Fruit fly (Drosophila melanogaster) whole organism, embryonic: ENCODE measurements around the gene Ts.

Experiments
- Aef1 ChIP-seq: fragments of 200-800 bp; sonication (Bioruptor generic); IDR thresholded peaks from 3 replicates; pipeline ENCODE4 v1.3.6; 2022; ENCODE audit warnings: missing biosample characterization, missing genetic modification characterization
- Blimp-1 ChIP-seq: fragments of 200-800 bp; sonication (Bioruptor generic); optimal IDR thresholded peaks from 3 replicates; lab custom pipeline; 2018; ENCODE audit warnings: missing biosample characterization, missing genetic modification characterization, mild to moderate bottlenecking, moderate library complexity, missing genetic modification reagents
- C15 ChIP-seq: fragments of 200-800 bp; sonication (Bioruptor generic); IDR thresholded peaks from 3 replicates; pipeline ENCODE4 v1.3.6; 2022; ENCODE audit warnings: missing biosample characterization, missing genetic modification characterization
- CG10267 ChIP-seq: fragments of 200-800 bp; sonication (Bioruptor generic); optimal IDR thresholded peaks from 2 replicates; lab custom pipeline; 2018; ENCODE audit warnings: missing biosample characterization, mild to moderate bottlenecking, missing genetic modification characterization, moderate library complexity
- CG14860 ChIP-seq: fragments of 200-800 bp; sonication (Bioruptor generic); IDR thresholded peaks from 3 replicates; pipeline ENCODE4 v1.3.6; 2022; ENCODE audit warnings: missing biosample characterization, missing genetic modification characterization; ENCODE audit not compliant: partially characterized antibody
- CG1602 ChIP-seq: fragments of 200-800 bp; sonication (Bioruptor generic); optimal IDR thresholded peaks from 3 replicates; lab custom pipeline; 2016; ENCODE audit warnings: missing biosample characterization, missing genetic modification characterization
- CG17829 ChIP-seq: fragments of 200-800 bp; optimal IDR thresholded peaks from 2 replicates; lab custom pipeline; 2019; ENCODE audit warnings: missing biosample characterization, mild to moderate bottlenecking, missing genetic modification characterization, moderate library complexity
- CG2120 ChIP-seq: fragments of 200-800 bp; sonication (Bioruptor generic); optimal IDR thresholded peaks from 3 replicates; lab custom pipeline; 2016; ENCODE audit warnings: missing biosample characterization, missing genetic modification characterization
- CG30020 ChIP-seq: fragments of 200-800 bp; optimal IDR thresholded peaks from 2 replicates; lab custom pipeline; 2019; ENCODE audit warnings: missing biosample characterization, mild to moderate bottlenecking, missing genetic modification characterization, moderate library complexity
- CG33213 ChIP-seq: fragments of 200-800 bp; sonication (Bioruptor generic); optimal IDR thresholded peaks from 3 replicates; lab custom pipeline; 2016; ENCODE audit warnings: missing biosample characterization, missing genetic modification characterization
- CG33557 ChIP-seq: fragments of 200-800 bp; sonication (Bioruptor generic); optimal IDR thresholded peaks from 2 replicates; lab custom pipeline; 2019; ENCODE audit warnings: missing biosample characterization, mild to moderate bottlenecking, missing genetic modification characterization, moderate library complexity
- CG7963 ChIP-seq: fragments of 200-800 bp; sonication (Bioruptor generic); IDR thresholded peaks from 3 replicates; pipeline ENCODE4 v1.3.6; 2022; ENCODE audit warnings: missing biosample characterization, missing genetic modification characterization; ENCODE audit not compliant: partially characterized antibody
- CG9817 ChIP-seq: fragments of 200-800 bp; sonication (Bioruptor generic); optimal IDR thresholded peaks from 2 replicates; lab custom pipeline; 2018; ENCODE audit warnings: missing biosample characterization, mild to moderate bottlenecking, missing genetic modification characterization, moderate library complexity
- Dbx ChIP-seq: fragments of 200-800 bp; sonication (Bioruptor generic); IDR thresholded peaks from 3 replicates; pipeline ENCODE4 v1.3.6; 2022; ENCODE audit warnings: missing biosample characterization, missing genetic modification characterization
- Doc3 ChIP-seq: fragments of 200-800 bp; sonication (Bioruptor generic); IDR thresholded peaks from 3 replicates; pipeline ENCODE4 v1.3.6; 2022; ENCODE audit warnings: missing biosample characterization, missing genetic modification characterization; ENCODE audit not compliant: partially characterized antibody
- Dref ChIP-seq: fragments of 200-800 bp; sonication (Bioruptor generic); IDR thresholded peaks from 2 replicates; pipeline ENCODE4 v1.3.6; 2022; ENCODE audit warnings: missing biosample characterization, missing genetic modification characterization
- Eip74EF ChIP-seq, 2 experiments: fragments of 200-800 bp in 1 of 2; fragments of >200 bp in 1 of 2; sonication (Bioruptor generic) in 1 of 2; optimal IDR thresholded peaks; 2 replicates each; lab custom pipeline; 2017 to 2019; ENCODE audit warnings: missing biosample characterization in 2 of 2, missing genetic modification characterization in 2 of 2, mild to moderate bottlenecking in 1 of 2, moderate library complexity in 1 of 2
- Elba2 ChIP-seq: fragments of 200-800 bp; sonication (Bioruptor generic); optimal IDR thresholded peaks from 3 replicates; lab custom pipeline; 2016; ENCODE audit warnings: missing biosample characterization, missing genetic modification characterization
- Hr78 ChIP-seq, 2 experiments: fragments of 200-800 bp in 1 of 2; fragments of >200 bp in 1 of 2; sonication (Bioruptor generic) in 1 of 2; optimal IDR thresholded peaks; 2 replicates each; lab custom pipeline; 2017 to 2019; ENCODE audit warnings: missing biosample characterization in 2 of 2, missing genetic modification characterization in 2 of 2, mild to moderate bottlenecking in 1 of 2, moderate library complexity in 1 of 2
- Lhr ChIP-seq: fragments of 200-800 bp; sonication (Bioruptor generic); optimal IDR thresholded peaks from 3 replicates; lab custom pipeline; 2017; ENCODE audit warnings: mild to moderate bottlenecking, missing biosample characterization, missing genetic modification reagents, missing genetic modification characterization
- Mrtf ChIP-seq: fragments of 200-800 bp; sonication (Bioruptor generic); IDR thresholded peaks from 3 replicates; pipeline ENCODE4 v1.3.6; 2022; ENCODE audit warnings: missing biosample characterization, missing genetic modification characterization
- Myb ChIP-seq: fragments of 200-800 bp; sonication (Bioruptor generic); optimal IDR thresholded peaks from 2 replicates; lab custom pipeline; 2016; ENCODE audit warnings: missing biosample characterization, missing genetic modification characterization
- NC2β ChIP-seq: fragments of 200-800 bp; sonication (Bioruptor generic); optimal IDR thresholded peaks from 2 replicates; lab custom pipeline; 2016; ENCODE audit warnings: missing biosample characterization, missing genetic modification characterization
- Oli ChIP-seq: fragments of 200-800 bp; sonication (Bioruptor generic); optimal IDR thresholded peaks from 2 replicates; lab custom pipeline; 2018; ENCODE audit warnings: missing biosample characterization, mild to moderate bottlenecking, missing genetic modification characterization, moderate library complexity
- Opbp ChIP-seq: fragments of 200-800 bp; sonication (Bioruptor generic); IDR thresholded peaks from 3 replicates; pipeline ENCODE4 v1.3.6; 2022; ENCODE audit warnings: missing biosample characterization, missing genetic modification characterization; ENCODE audit not compliant: partially characterized antibody
- Pdp1 ChIP-seq, 2 experiments: fragments of 200-800 bp; sonication (Bioruptor generic); optimal IDR thresholded peaks; 3 replicates each; lab custom pipeline; 2016; ENCODE audit warnings: missing biosample characterization in 2 of 2, missing genetic modification characterization in 2 of 2, mild to moderate bottlenecking in 1 of 2, moderate library complexity in 1 of 2
- Ptx1 ChIP-seq: fragments of 200-800 bp; sonication (Bioruptor generic); IDR thresholded peaks from 2 replicates; pipeline ENCODE4 v1.3.6; 2022; ENCODE audit warnings: missing biosample characterization, missing genetic modification characterization
- Scr ChIP-seq: fragments of 200-800 bp; sonication (Bioruptor generic); IDR thresholded peaks from 2 replicates; pipeline ENCODE4 v1.3.6; 2022; ENCODE audit warnings: missing biosample characterization, missing genetic modification characterization; ENCODE audit not compliant: partially characterized antibody
- Sin3A ChIP-seq: fragments of >200 bp; optimal IDR thresholded peaks from 2 replicates; lab custom pipeline; 2018
- Sry-δ ChIP-seq: fragments of 200-800 bp; sonication (Bioruptor generic); optimal IDR thresholded peaks from 2 replicates; lab custom pipeline; 2016; ENCODE audit warnings: missing biosample characterization, missing genetic modification characterization
- YL-1 ChIP-seq: fragments of 200-800 bp; sonication (Bioruptor generic); optimal IDR thresholded peaks from 3 replicates; lab custom pipeline; 2017; ENCODE audit warnings: missing biosample characterization, mild to moderate bottlenecking, missing genetic modification characterization
- abd-A ChIP-seq: fragments of 200-800 bp; sonication (Bioruptor generic); optimal IDR thresholded peaks from 3 replicates; lab custom pipeline; 2019; ENCODE audit warnings: missing biosample characterization, mild to moderate bottlenecking, missing genetic modification characterization, moderate library complexity
- amos ChIP-seq: fragments of 200-800 bp; sonication (Bioruptor generic); IDR thresholded peaks from 2 replicates; pipeline ENCODE4 v1.3.6; 2022; ENCODE audit warnings: missing biosample characterization, missing genetic modification characterization; ENCODE audit not compliant: partially characterized antibody
- ato ChIP-seq: fragments of 200-800 bp; sonication (Bioruptor generic); IDR thresholded peaks from 2 replicates; pipeline ENCODE4 v1.3.6; 2022; ENCODE audit warnings: missing biosample characterization, missing genetic modification characterization; ENCODE audit not compliant: partially characterized antibody
- bbx ChIP-seq: fragments of 200-800 bp; sonication (Bioruptor generic); IDR thresholded peaks from 2 replicates; pipeline ENCODE4 v1.3.6; 2022; ENCODE audit warnings: missing biosample characterization, missing genetic modification characterization; ENCODE audit not compliant: partially characterized antibody
- croc ChIP-seq: fragments of 200-800 bp; sonication (Bioruptor generic); conservative IDR thresholded peaks from 3 replicates; pipeline ENCODE4 v1.3.6; 2022; ENCODE audit warnings: missing biosample characterization, missing genetic modification characterization
- lilli ChIP-seq: fragments of 200-800 bp; sonication (Bioruptor generic); optimal IDR thresholded peaks from 3 replicates; lab custom pipeline; 2016; ENCODE audit warnings: missing biosample characterization, missing genetic modification characterization
- nmo ChIP-seq: fragments of 200-800 bp; sonication (Bioruptor generic); optimal IDR thresholded peaks from 2 replicates; lab custom pipeline; 2018; ENCODE audit warnings: missing biosample characterization, mild to moderate bottlenecking, missing genetic modification characterization, moderate library complexity
- phol ChIP-seq: fragments of 200-800 bp; sonication (Bioruptor generic); optimal IDR thresholded peaks from 3 replicates; lab custom pipeline; 2018; ENCODE audit warnings: missing biosample characterization, mild to moderate bottlenecking, missing genetic modification characterization, moderate library complexity
- pzg ChIP-seq: fragments of 200-800 bp; sonication (Bioruptor generic); optimal IDR thresholded peaks from 3 replicates; lab custom pipeline; 2018; ENCODE audit warnings: missing biosample characterization, mild to moderate bottlenecking, missing genetic modification characterization, moderate library complexity
- schlank ChIP-seq: fragments of 200-800 bp; sonication (Bioruptor generic); optimal IDR thresholded peaks from 2 replicates; lab custom pipeline; 2018; ENCODE audit warnings: missing biosample characterization, mild to moderate bottlenecking, missing genetic modification characterization
- sna ChIP-seq: fragments of 200-800 bp; sonication (Bioruptor generic); IDR thresholded peaks from 2 replicates; pipeline ENCODE4 v1.3.6; 2022; ENCODE audit warnings: missing biosample characterization, missing genetic modification characterization; ENCODE audit not compliant: partially characterized antibody
- stwl ChIP-seq: fragments of 200-800 bp; sonication (Bioruptor generic); optimal IDR thresholded peaks from 3 replicates; lab custom pipeline; 2018; ENCODE audit warnings: missing biosample characterization, mild to moderate bottlenecking, missing genetic modification characterization, moderate library complexity
- toy ChIP-seq: fragments of 200-800 bp; sonication (Bioruptor generic); IDR thresholded peaks from 2 replicates; pipeline ENCODE4 v1.3.6; 2022; ENCODE audit warnings: missing biosample characterization, missing genetic modification characterization
- trh ChIP-seq: fragments of 200-800 bp; sonication (Bioruptor generic); optimal IDR thresholded peaks from 2 replicates; lab custom pipeline; 2016; ENCODE audit warnings: missing biosample characterization, missing genetic modification characterization
- vnd ChIP-seq: fragments of 200-800 bp; sonication (Bioruptor generic); IDR thresholded peaks from 3 replicates; pipeline ENCODE4 v1.3.6; 2022; ENCODE audit warnings: missing biosample characterization, missing genetic modification characterization; ENCODE audit not compliant: partially characterized antibody
- vvl ChIP-seq: fragments of 200-800 bp; sonication (Bioruptor generic); IDR thresholded peaks from 2 replicates; pipeline ENCODE4 v1.3.6; 2022; ENCODE audit warnings: missing biosample characterization, missing genetic modification characterization
- wdn ChIP-seq: fragments of 200-800 bp; sonication (Bioruptor generic); IDR thresholded peaks from 2 replicates; pipeline ENCODE4 v1.3.6; 2022; ENCODE audit warnings: missing biosample characterization, missing genetic modification characterization

Gene Ts

DNA sequence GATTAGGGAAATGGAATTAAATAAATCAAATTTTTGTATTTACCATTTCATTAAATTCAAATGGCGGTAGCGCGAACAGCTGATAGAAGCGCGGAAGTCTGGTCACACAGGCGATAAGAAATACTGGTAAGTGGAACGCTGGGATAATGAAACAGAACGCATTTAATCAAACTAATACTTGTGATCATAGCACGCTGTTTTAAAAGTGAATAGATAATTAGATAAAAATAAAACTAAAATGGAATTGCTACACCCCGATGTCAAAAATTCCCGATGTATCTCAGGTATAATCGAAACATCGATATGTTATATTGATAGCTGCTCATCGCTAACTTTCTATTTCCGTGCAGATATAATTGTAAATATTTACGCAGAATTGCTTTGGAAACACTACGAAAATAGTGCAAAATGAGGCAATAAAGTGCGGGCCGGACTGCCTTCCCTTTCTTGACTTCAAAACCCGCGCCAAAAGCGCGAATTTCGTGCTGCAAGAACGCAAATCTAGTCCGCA lies 23.3 kb upstream of the Ts start, which contains the start of the genes okr and CG3558 (continued):
- TF ChIP-seq Doc3 (peak; percentile 86), Eip74EF (GFP tag; optimal IDR thresholded peaks at IDR 0.05; lab: Kevin White, UChicago) (peak in 1 of 2 experiments; percentile 52), Opbp (peak; percentile 69; the same call in 2 of the 3 replicates), Sry-δ (GFP tag; lab: Kevin White, UChicago) (peak; percentile 89), croc (no peak), abd-A (tag; lab: Kevin White, UChicago) (no peak), YL-1 (peak; percentile 26), stwl (tag; lab: Kevin White, UChicago) (peak; percentile 74), Myb (GFP tag; lab: Kevin White, UChicago) (no peak), Dref (GFP tag; lab: Robert Waterston, UW) (peak; percentile 72), CG2120 (GFP tag; lab: Kevin White, UChicago) (peak; percentile 23), Elba2 (GFP tag; lab: Kevin White, UChicago) (peak; percentile 47), Lhr (GFP tag; lab: Kevin White, UChicago) (peak; percentile 23), CG9817 (tag; lab: Kevin White, UChicago) (no peak), nmo (GFP tag; lab: Kevin White, UChicago) (peak; percentile 39), sna (peak; percentile 77), toy (GFP tag; lab: Robert Waterston, UW) (no peak), vnd (peak; percentile 76), CG30020 (tag; lab: Kevin White, UChicago) (peak; percentile 76), Pdp1 (GFP tag; optimal IDR thresholded peaks at IDR 0.05; lab: Kevin White, UChicago) (peak in 1 of 2 experiments; percentile 1), Hr78 (GFP tag; optimal IDR thresholded peaks at IDR 0.05; lab: Kevin White, UChicago) (no peak), CG10267 (tag; lab: Kevin White, UChicago) (peak; percentile 54), Aef1 (no peak), wdn (GFP tag; lab: Robert Waterston, UW) (no peak), Ptx1 (GFP tag; lab: Robert Waterston, UW) (no peak), Dbx (GFP tag; lab: Robert Waterston, UW) (no peak), CG33557 (GFP tag; lab: Kevin White, UChicago) (no peak), Sin3A (lab: Kevin White, UChicago) (peak; percentile 63), NC2β (GFP tag; lab: Kevin White, UChicago) (no peak), Oli (tag; lab: Kevin White, UChicago) (no peak), CG17829 (tag; lab: Kevin White, UChicago) (peak; percentile 8), bbx (GFP tag; lab: Robert Waterston, UW) (peak; percentile 78), CG33213 (GFP tag; lab: Kevin White, UChicago) (peak; percentile 0), ato (GFP tag; lab: Robert Waterston, UW) (peak; percentile 25; the same call in 1 of the 2 replicates), Blimp-1 (GFP tag; lab: Kevin White, UChicago) (peak; percentile 73), Mrtf (GFP tag; lab: Robert Waterston, UW) (no peak), trh (GFP tag; lab: Kevin White, UChicago) (no peak), amos (peak; percentile 83), phol (tag; lab: Kevin White, UChicago) (peak; percentile 83), lilli (peak; percentile 21), Scr (GFP tag; lab: Robert Waterston, UW) (peak; percentile 87), schlank (tag; lab: Kevin White, UChicago) (no peak), CG14860 (GFP tag; lab: Robert Waterston, UW) (peak; percentile 81), C15 (GFP tag; lab: Robert Waterston, UW) (no peak), vvl (GFP tag; lab: Robert Waterston, UW) (0 out of 2 replicates have a peak, but pooled peaks have one; percentile 9), CG1602 (GFP tag; lab: Kevin White, UChicago) (no peak), pzg (peak; percentile 71), CG7963 (GFP tag; lab: Robert Waterston, UW) (peak; percentile 58; the same call in 2 of the 3 replicates)
